Worm (Caenorhabditis elegans) whole organism, L4/young adult: ENCODE results near the gene scrm-8.

ENCODE experiments used
- W03F9.2 ChIP-seq: fragments of 150-350 bp; optimal IDR thresholded peaks from 2 replicates; lab custom pipeline; 2014; ENCODE audit warnings: missing biosample characterization, missing genetic modification characterization
- dao-5 ChIP-seq: sonication (generic microtip); optimal IDR thresholded peaks from 2 replicates; lab custom pipeline; 2016; ENCODE audit warnings: missing genotype, missing genetic modification characterization, moderate library complexity, missing compliant biosample characterization
- him-1 ChIP-seq: sonication (generic microtip); optimal IDR thresholded peaks from 2 replicates; lab custom pipeline; 2016; ENCODE audit warnings: missing genotype, missing genetic modification reagents, missing genetic modification characterization, missing compliant biosample characterization

DNA sequence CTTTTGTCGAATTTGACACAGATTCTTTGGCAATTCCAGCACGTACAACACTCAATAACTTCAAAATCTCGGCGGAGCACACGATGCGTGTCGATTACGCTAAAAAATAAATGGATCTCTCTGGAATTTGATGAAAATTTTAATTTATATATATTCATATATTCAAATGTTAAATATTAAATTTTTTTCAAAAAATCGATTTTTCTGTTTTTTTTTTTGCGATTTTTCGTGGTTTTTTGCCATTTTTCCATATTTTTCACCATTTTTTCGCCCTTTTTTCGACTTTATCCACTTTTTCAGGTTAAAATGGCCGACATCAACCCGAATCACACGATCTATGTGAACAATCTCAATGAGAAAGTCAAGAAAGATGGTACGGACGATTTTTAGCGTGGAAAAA, 9.3 kb downstream of the scrm-8 start, which contains the start of gene rnp-3:
- TF ChIP-seq dao-5 (tag; lab: Kevin White, UChicago) (no peak), him-1 (no peak), W03F9.2 (no peak)
